Fruit fly (Drosophila melanogaster) S2 (cell line): ENCODE results near the gene RNF220.

Experiments used
- CG8478 ChIP-seq: fragments of >200 bp; optimal IDR thresholded peaks from 2 replicates; lab custom pipeline; 2018
- CTCF ChIP-seq, 2 experiments: fragments of >200 bp; optimal IDR thresholded peaks; 2 replicates each; lab custom pipeline; 2018

- TF ChIP-seq CTCF (optimal IDR thresholded peaks at IDR 0.05; lab: Kevin White, UChicago) = no peak
- no peak for TF ChIP-seq CG8478
These were observed 26.7 kb upstream of the RNF220 start for dm6 chr3R:22752929-22753328.
